Fruit fly (Drosophila melanogaster) whole organism, adult: ENCODE data around the gene CG43131.

ENCODE experiments used
- CG11617 ChIP-seq: fragments of 200-800 bp; sonication (Bioruptor generic); optimal IDR thresholded peaks from 2 replicates; lab custom pipeline; 2017; ENCODE audit warnings: mild to moderate bottlenecking, missing biosample characterization, missing genetic modification reagents, missing genetic modification characterization
- CG12768 ChIP-seq: fragments of 200-800 bp; sonication (Bioruptor generic); optimal IDR thresholded peaks from 2 replicates; lab custom pipeline; 2017; ENCODE audit warnings: missing biosample characterization, missing genetic modification characterization, mild to moderate bottlenecking, moderate library complexity, missing genetic modification reagents
- CG14711 ChIP-seq: fragments of 200-800 bp; sonication (Bioruptor generic); optimal IDR thresholded peaks from 2 replicates; lab custom pipeline; 2018; ENCODE audit warnings: missing biosample characterization, mild to moderate bottlenecking, missing genetic modification characterization, moderate library complexity
- CG1620 ChIP-seq: fragments of 200-800 bp; sonication (Bioruptor generic); optimal IDR thresholded peaks from 2 replicates; lab custom pipeline; 2016; ENCODE audit warnings: missing biosample characterization, missing genetic modification characterization
- CG33017 ChIP-seq: fragments of 200-800 bp; sonication (Bioruptor generic); optimal IDR thresholded peaks from 2 replicates; lab custom pipeline; 2018; ENCODE audit warnings: missing biosample characterization, mild to moderate bottlenecking, missing genetic modification characterization, moderate library complexity
- CG5204 ChIP-seq: fragments of 200-800 bp; sonication (Bioruptor generic); optimal IDR thresholded peaks from 2 replicates; lab custom pipeline; 2016; ENCODE audit warnings: missing biosample characterization, missing genetic modification characterization
- CG7045 ChIP-seq: fragments of 200-800 bp; sonication (Bioruptor generic); optimal IDR thresholded peaks from 2 replicates; lab custom pipeline; 2017; ENCODE audit warnings: missing biosample characterization, mild to moderate bottlenecking, missing genetic modification characterization
- CG7101 ChIP-seq: fragments of 200-800 bp; sonication (Bioruptor generic); optimal IDR thresholded peaks from 2 replicates; lab custom pipeline; 2018; ENCODE audit warnings: missing biosample characterization, mild to moderate bottlenecking, missing genetic modification characterization, moderate library complexity
- Clk ChIP-seq: fragments of 200-800 bp; sonication (Bioruptor generic); optimal IDR thresholded peaks from 2 replicates; lab custom pipeline; 2017; ENCODE audit warnings: missing biosample characterization, missing genetic modification characterization
- Crg-1 ChIP-seq: fragments of 200-800 bp; sonication (Bioruptor generic); optimal IDR thresholded peaks from 2 replicates; lab custom pipeline; 2016; ENCODE audit warnings: missing biosample characterization, missing genetic modification characterization
- Hr96 ChIP-seq: fragments of 200-800 bp; sonication (Bioruptor generic); optimal IDR thresholded peaks from 2 replicates; lab custom pipeline; 2016; ENCODE audit warnings: missing biosample characterization, missing genetic modification characterization
- Mnt ChIP-seq: fragments of 200-800 bp; sonication (Bioruptor generic); optimal IDR thresholded peaks from 2 replicates; lab custom pipeline; 2016; ENCODE audit warnings: missing biosample characterization, mild to moderate bottlenecking, missing genetic modification characterization
- bab1 ChIP-seq: fragments of 200-800 bp; sonication (Bioruptor generic); optimal IDR thresholded peaks from 3 replicates; lab custom pipeline; 2019; ENCODE audit warnings: missing biosample characterization, mild to moderate bottlenecking, missing genetic modification characterization, moderate library complexity
- cic ChIP-seq: fragments of 200-800 bp; sonication (Bioruptor generic); optimal IDR thresholded peaks from 2 replicates; lab custom pipeline; 2017; ENCODE audit warnings: missing biosample characterization, mild to moderate bottlenecking, missing genetic modification characterization, moderate library complexity
- cnc ChIP-seq, 2 experiments: fragments of >200 bp; optimal IDR thresholded peaks; 2 replicates each; lab custom pipeline; 2017
- kay ChIP-seq: fragments of 200-800 bp; sonication (Bioruptor generic); peaks from one replicate; lab custom pipeline; 2016; ENCODE audit warnings: missing biosample characterization, missing genetic modification characterization, borderline replicate concordance
- ovo ChIP-seq: fragments of 200-800 bp; sonication (Bioruptor generic); optimal IDR thresholded peaks from 2 replicates; lab custom pipeline; 2016; ENCODE audit warnings: missing biosample characterization, missing genetic modification characterization
- pad ChIP-seq: fragments of 200-800 bp; sonication (Bioruptor generic); optimal IDR thresholded peaks from 3 replicates; lab custom pipeline; 2017; ENCODE audit warnings: missing biosample characterization, missing genetic modification characterization, mild to moderate bottlenecking, moderate library complexity, missing genetic modification reagents
- tj ChIP-seq: fragments of 200-800 bp; sonication (Bioruptor generic); optimal IDR thresholded peaks from 3 replicates; lab custom pipeline; 2017; ENCODE audit warnings: missing biosample characterization, mild to moderate bottlenecking, missing genetic modification characterization, moderate library complexity
- toe ChIP-seq: fragments of 200-800 bp; sonication (Bioruptor generic); optimal IDR thresholded peaks from 2 replicates; lab custom pipeline; 2016; ENCODE audit warnings: missing biosample characterization, missing genetic modification characterization

Gene CG43131

DNA sequence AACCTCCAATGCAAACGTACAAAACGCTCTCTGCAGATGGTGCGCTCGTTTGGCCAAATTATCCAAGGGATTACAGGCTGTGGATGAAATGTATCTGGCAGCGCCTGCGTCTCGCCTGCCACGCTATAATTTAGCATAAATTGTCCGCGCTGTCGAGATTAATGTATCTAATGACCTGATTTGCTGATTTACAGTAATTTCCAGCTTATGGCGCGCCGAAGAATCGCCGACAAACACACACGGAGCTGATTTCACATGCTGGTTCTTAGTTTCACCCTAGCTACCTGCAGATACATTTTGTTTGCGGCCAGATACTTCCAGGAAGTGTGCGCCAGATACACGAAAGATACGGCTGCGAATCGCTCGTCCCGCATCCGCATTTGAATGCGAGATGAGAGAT lies 14.7 kb downstream of the CG43131 start:
- TF ChIP-seq Clk (no peak), Mnt (GFP tag; lab: Kevin White, UChicago) (no peak), bab1 (GFP tag; lab: Kevin White, UChicago) (no peak), cic (no peak), pad (GFP tag; lab: Kevin White, UChicago) (no peak), CG7101 (tag; lab: Kevin White, UChicago) (no peak), cnc (optimal IDR thresholded peaks at IDR 0.05; lab: Kevin White, UChicago) (no peak), CG7045 (GFP tag; lab: Kevin White, UChicago) (no peak), CG1620 (no peak), CG5204 (GFP tag; lab: Kevin White, UChicago) (no peak), CG12768 (no peak), CG33017 (tag; lab: Kevin White, UChicago) (no peak), CG11617 (GFP tag; lab: Kevin White, UChicago) (no peak)

DNA sequence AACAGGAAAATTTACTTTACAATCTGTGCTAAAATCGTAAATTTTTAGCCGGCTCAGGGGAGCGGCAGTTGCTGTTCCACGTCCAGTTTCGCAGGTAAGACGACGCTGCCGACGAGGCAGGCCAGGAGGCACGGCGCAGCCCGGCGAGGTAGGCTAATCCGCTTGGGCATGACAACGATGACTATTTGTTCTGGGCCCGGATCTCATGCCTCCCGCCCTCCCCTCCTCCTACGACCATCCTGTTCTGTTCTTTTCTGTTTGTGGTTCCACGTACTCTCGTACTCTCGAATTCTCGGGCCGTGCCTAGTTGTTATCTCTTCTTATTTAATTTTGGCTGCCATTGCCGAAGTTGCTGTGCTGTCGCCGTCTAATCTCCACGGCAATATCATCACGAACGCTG lies 18.7 kb downstream of the CG43131 start:
- TF ChIP-seq CG11617 (GFP tag; lab: Kevin White, UChicago) (no peak), ovo (GFP tag; lab: Kevin White, UChicago) (no peak), pad (GFP tag; lab: Kevin White, UChicago) (no peak), CG33017 (tag; lab: Kevin White, UChicago) (no peak), CG12768 (no peak), bab1 (GFP tag; lab: Kevin White, UChicago) (no peak), CG5204 (GFP tag; lab: Kevin White, UChicago) (no peak), CG7101 (tag; lab: Kevin White, UChicago) (no peak), Clk (no peak), CG14711 (tag; lab: Kevin White, UChicago) (no peak), tj (GFP tag; lab: Kevin White, UChicago) (no peak), Hr96 (no peak), CG7045 (GFP tag; lab: Kevin White, UChicago) (no peak), Mnt (GFP tag; lab: Kevin White, UChicago) (no peak), cnc (optimal IDR thresholded peaks at IDR 0.05; lab: Kevin White, UChicago) (no peak), kay (GFP tag; lab: Kevin White, UChicago) (no peak), Crg-1 (GFP tag; lab: Kevin White, UChicago) (no peak), CG1620 (no peak), toe (GFP tag; lab: Kevin White, UChicago) (no peak), cic (no peak)

DNA sequence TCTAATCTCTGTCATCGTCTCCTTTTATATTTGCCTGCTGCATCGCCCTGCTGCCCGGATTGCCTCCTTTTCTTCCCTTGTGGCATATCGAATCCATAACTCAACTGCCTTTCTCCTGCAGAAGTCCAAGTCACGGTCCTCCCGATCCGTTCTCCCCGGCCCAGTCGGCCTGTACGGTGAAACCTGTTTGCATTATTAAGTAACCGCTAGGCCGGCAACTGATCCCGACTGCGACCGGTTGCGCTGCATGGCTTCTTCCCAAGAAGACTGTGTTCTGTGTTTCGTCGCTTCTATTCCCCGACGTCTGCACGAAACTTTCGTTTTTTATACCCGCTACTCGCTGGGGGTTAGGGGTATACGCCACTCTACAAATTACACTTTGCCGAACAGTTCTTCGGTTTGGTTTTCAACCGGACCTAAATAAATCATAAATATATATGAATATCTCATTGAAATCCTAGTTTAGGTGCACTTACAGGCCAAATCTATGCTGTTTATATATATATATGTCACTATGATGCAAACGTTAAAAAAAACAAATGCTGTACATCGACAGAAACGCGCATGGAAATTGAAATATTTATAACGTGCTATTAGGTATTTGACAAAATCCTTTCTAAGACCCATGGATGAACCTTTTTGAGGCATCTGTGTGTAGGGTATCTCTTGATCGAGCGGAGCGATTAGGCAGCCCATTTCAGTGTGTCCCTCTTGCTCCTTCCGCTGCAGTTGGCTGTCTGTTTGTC lies 19.3 kb downstream of the CG43131 start:
- TF ChIP-seq CG12768 (no peak), tj (GFP tag; lab: Kevin White, UChicago) (no peak), kay (GFP tag; lab: Kevin White, UChicago) (no peak), Crg-1 (GFP tag; lab: Kevin White, UChicago) (no peak), ovo (GFP tag; lab: Kevin White, UChicago) (no peak), cnc (optimal IDR thresholded peaks at IDR 0.05; lab: Kevin White, UChicago) (no peak), CG33017 (tag; lab: Kevin White, UChicago) (no peak), Mnt (GFP tag; lab: Kevin White, UChicago) (no peak), Hr96 (no peak), Clk (no peak), pad (GFP tag; lab: Kevin White, UChicago) (no peak), CG7101 (tag; lab: Kevin White, UChicago) (no peak), cic (no peak), CG1620 (no peak), CG11617 (GFP tag; lab: Kevin White, UChicago) (no peak), bab1 (GFP tag; lab: Kevin White, UChicago) (no peak)

DNA sequence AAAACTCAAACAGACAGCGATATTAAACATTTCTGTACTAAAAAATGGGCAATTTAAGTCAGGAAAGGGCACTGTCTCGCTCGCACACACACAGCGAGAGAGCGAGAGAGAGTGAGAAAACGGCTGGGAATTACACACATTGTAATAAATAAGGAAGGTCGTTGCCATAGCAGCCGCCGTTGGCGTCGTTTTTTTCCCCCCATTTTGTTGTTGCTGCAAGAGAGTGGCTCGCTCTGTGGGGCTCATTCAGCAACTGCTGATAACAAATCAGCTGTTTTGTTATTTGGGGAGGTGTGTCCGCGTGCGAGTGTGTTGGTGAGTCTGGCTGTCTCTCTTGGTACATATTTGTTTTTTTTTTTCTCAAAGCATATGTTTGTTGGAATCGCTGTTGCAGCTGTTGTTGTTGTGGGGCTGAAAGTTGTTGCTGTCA lies 21.1 kb downstream of the CG43131 start:
- peak; percentile 2 for TF ChIP-seq Crg-1 (GFP tag; lab: Kevin White, UChicago)
- no peak for TF ChIP-seq CG5204 (GFP tag; lab: Kevin White, UChicago)
- TF ChIP-seq cnc (optimal IDR thresholded peaks at IDR 0.05; lab: Kevin White, UChicago) = no peak
- TF ChIP-seq tj (GFP tag; lab: Kevin White, UChicago) = peak; percentile 39
- no peak for TF ChIP-seq kay (GFP tag; lab: Kevin White, UChicago)
- TF ChIP-seq CG33017 (tag; lab: Kevin White, UChicago) = peak; percentile 6
- TF ChIP-seq ovo (GFP tag; lab: Kevin White, UChicago) = peak; percentile 20
- TF ChIP-seq Clk = no peak
- no peak for TF ChIP-seq CG12768
- TF ChIP-seq CG1620 = no peak
- TF ChIP-seq pad (GFP tag; lab: Kevin White, UChicago) = no peak
- no peak for TF ChIP-seq CG11617 (GFP tag; lab: Kevin White, UChicago)
- peak; percentile 56 for TF ChIP-seq cic
- TF ChIP-seq CG14711 (tag; lab: Kevin White, UChicago) = no peak
- no peak for TF ChIP-seq Hr96
- TF ChIP-seq Mnt (GFP tag; lab: Kevin White, UChicago) = peak; percentile 47
- no peak for TF ChIP-seq CG7045 (GFP tag; lab: Kevin White, UChicago)
- TF ChIP-seq CG7101 (tag; lab: Kevin White, UChicago) = no peak
- peak; percentile 9 for TF ChIP-seq bab1 (GFP tag; lab: Kevin White, UChicago)
- peak; percentile 20 for TF ChIP-seq toe (GFP tag; lab: Kevin White, UChicago)

DNA sequence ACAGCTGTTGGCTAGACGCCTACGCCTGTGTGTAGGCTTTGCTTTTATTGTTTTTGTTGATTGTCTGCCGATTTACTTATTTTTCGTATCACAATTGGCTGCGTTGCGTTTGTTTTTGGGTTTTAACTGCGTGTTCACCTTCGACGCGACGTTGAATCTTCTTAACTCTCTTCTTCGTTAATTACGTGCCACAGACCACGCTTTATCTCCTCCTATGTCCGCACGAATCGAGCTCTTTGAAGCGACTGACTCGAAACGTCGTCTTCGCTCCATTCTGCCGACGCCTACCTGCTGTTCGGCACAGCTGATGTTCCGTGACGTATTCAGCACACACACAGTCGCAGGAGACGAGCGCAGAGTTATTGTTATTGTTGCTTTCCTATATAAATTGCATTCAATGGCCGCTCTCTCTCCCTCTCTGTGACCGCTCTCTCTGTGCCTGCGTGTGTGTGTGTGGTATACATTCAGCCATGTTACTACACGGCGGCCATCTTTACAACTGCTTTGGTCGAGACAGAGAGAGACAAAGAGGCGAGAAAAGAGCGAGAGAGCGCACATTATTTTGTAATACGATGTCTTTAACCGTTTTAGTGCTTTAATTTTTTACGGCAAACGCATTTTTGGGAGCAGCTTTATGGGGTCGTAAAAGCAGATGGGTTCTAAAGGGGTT lies 22.0 kb downstream of the CG43131 start, which contains the start of gene corto:
Gene corto, minus strand, starts transcription at position 251 of the 670 bp plus-strand sequence.
- TF ChIP-seq CG12768 (no peak), Clk (no peak), Mnt (GFP tag; lab: Kevin White, UChicago) (peak; percentile 13), bab1 (GFP tag; lab: Kevin White, UChicago) (no peak), cnc (optimal IDR thresholded peaks at IDR 0.05; lab: Kevin White, UChicago) (no peak), tj (GFP tag; lab: Kevin White, UChicago) (peak; percentile 24), CG1620 (no peak), CG7045 (GFP tag; lab: Kevin White, UChicago) (no peak), Crg-1 (GFP tag; lab: Kevin White, UChicago) (no peak), kay (GFP tag; lab: Kevin White, UChicago) (no peak), CG7101 (tag; lab: Kevin White, UChicago) (no peak), ovo (GFP tag; lab: Kevin White, UChicago) (peak; percentile 12), CG5204 (GFP tag; lab: Kevin White, UChicago) (no peak), toe (GFP tag; lab: Kevin White, UChicago) (peak; percentile 19), cic (peak; percentile 67), pad (GFP tag; lab: Kevin White, UChicago) (no peak), CG14711 (tag; lab: Kevin White, UChicago) (no peak), CG11617 (GFP tag; lab: Kevin White, UChicago) (peak; percentile 15), Hr96 (no peak), CG33017 (tag; lab: Kevin White, UChicago) (no peak)
